Fruit fly (Drosophila melanogaster): ENCODE data around the gene Grp170.

The Grp170 gene

DNA sequence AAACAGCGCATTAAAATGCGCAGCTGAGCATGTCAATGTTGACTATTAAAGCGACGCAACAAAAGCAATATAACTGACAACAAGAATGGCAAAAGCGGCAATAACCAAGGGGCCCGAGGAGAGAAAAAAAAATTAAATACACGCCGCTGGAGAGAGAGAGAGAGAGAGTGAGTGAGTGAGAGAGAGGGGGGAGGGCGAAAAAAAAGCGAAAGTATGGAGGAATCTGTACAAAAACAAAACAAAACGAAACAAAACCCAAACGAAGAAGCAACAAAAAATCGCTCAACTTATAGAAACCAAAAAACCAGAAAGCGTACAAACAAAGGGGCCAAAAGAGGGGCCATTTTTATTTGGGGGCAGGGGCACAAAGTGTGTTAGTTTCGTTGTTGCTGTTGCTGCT lies 8.6 kb upstream of the Grp170 start:
- TF ChIP-seq CG9437 (GFP tag; optimal IDR thresholded peaks at IDR 0.05) (no peak), sqz (GFP tag; optimal IDR thresholded peaks at IDR 0.05) (peak; percentile 73), lilli (GFP tag; optimal IDR thresholded peaks at IDR 0.05) (no peak), CG12299 (tag; optimal IDR thresholded peaks at IDR 0.05) (no peak), Med (GFP tag) (peak; percentile 1), peb (GFP tag; IDR thresholded peaks at IDR 0.05) (no peak), kni (GFP tag; optimal IDR thresholded peaks at IDR 0.05) (peak; percentile 27), dysf (GFP tag; IDR thresholded peaks at IDR 0.05) (no peak), CG2120 (GFP tag; optimal IDR thresholded peaks at IDR 0.05) (no peak), chinmo (GFP tag; IDR thresholded peaks at IDR 0.05; ENCODE audit: partially characterized antibody) (0 out of 4 replicates have a peak, but pooled peaks have one; percentile 28), crol (GFP tag; IDR thresholded peaks at IDR 0.05) (peak; percentile 45; the same call in 1 of the 2 replicates), Nf-YA (GFP tag; IDR thresholded peaks at IDR 0.05) (no peak), CG15696 (tag; optimal IDR thresholded peaks at IDR 0.05) (no peak), en (GFP tag; optimal IDR thresholded peaks at IDR 0.05) (no peak), chn (GFP tag; optimal IDR thresholded peaks at IDR 0.05) (no peak), sd (tag; optimal IDR thresholded peaks at IDR 0.05) (peak; percentile 27), CG15601 (tag; optimal IDR thresholded peaks at IDR 0.05) (no peak), Blimp-1 (GFP tag; optimal IDR thresholded peaks at IDR 0.05) (peak; percentile 99), CG10267 (tag; optimal IDR thresholded peaks at IDR 0.05) (no peak), gcm2 (GFP tag; optimal IDR thresholded peaks at IDR 0.05) (no peak), trem (tag; optimal IDR thresholded peaks at IDR 0.05) (no peak), CG15479 (GFP tag; optimal IDR thresholded peaks at IDR 0.05) (no peak), CG1233 (GFP tag; optimal IDR thresholded peaks at IDR 0.05) (no peak), CG7271 (tag; optimal IDR thresholded peaks at IDR 0.05) (no peak), Trl (optimal IDR thresholded peaks at IDR 0.05) (peak; percentile 16 to 60), Trl (GFP tag; optimal IDR thresholded peaks at IDR 0.05) (no peak)

dm6 chrX:2278782-2279304 lies 4.0 kb upstream of the Grp170 start:
- TF ChIP-seq Pdp1 (GFP tag; optimal IDR thresholded peaks at IDR 0.05) (peak in 1 of 2 experiments; percentile 11), pfk (GFP tag; optimal IDR thresholded peaks at IDR 0.05) (peak; percentile 61), CG10543 (GFP tag; optimal IDR thresholded peaks at IDR 0.05) (peak; percentile 14), scrt (GFP tag; optimal IDR thresholded peaks at IDR 0.05) (no peak), Hr78 (GFP tag; optimal IDR thresholded peaks at IDR 0.05) (peak in 1 of 2 experiments; percentile 80), ftz-f1 (GFP tag; optimal IDR thresholded peaks at IDR 0.05) (peak; percentile 28), CG3838 (GFP tag; optimal IDR thresholded peaks at IDR 0.05) (no peak), sd (tag; optimal IDR thresholded peaks at IDR 0.05) (peak; percentile 52), CG9932 (GFP tag; IDR thresholded peaks at IDR 0.05) (peak; percentile 15; the same call in 1 of the 2 replicates), chinmo (GFP tag; IDR thresholded peaks at IDR 0.05; ENCODE audit: partially characterized antibody) (peak; percentile 93), Eip74EF (GFP tag; optimal IDR thresholded peaks at IDR 0.05) (peak in 1 of 2 experiments; percentile 31), Med (GFP tag) (peak; percentile 70), CG12769 (tag; optimal IDR thresholded peaks at IDR 0.05) (peak; percentile 27), vnd (GFP tag; IDR thresholded peaks at IDR 0.05; ENCODE audit: partially characterized antibody) (no peak)

Measured in whole organism, embryonic.